Fruit fly (Drosophila melanogaster) whole organism: Measurements from ENCODE around the gene CG14569.

Source experiments
- pan ChIP-seq: fragments of >200 bp; optimal IDR thresholded peaks from 2 replicates; lab custom pipeline; 2017
- psq ChIP-seq: fragments of >200 bp; optimal IDR thresholded peaks from 2 replicates; lab custom pipeline; 2017

- TF ChIP-seq psq (lab: Kevin White, UChicago) (no peak), pan (lab: Kevin White, UChicago) (no peak)
These were observed at the start of gene CG14569 for dm6 chr3L:21731104-21731600.
